Fruit fly (Drosophila melanogaster): ENCODE data around the gene CG7101.
A peak's percentile ranks its signal among the peaks of the same experiment; 100 is the strongest.

- TF ChIP-seq CG8478 (optimal IDR thresholded peaks at IDR 0.05): peak; percentile 82
- TF ChIP-seq Dll (optimal IDR thresholded peaks at IDR 0.05): no peak
- TF ChIP-seq pan (optimal IDR thresholded peaks at IDR 0.05): no peak
- no peak for TF ChIP-seq psq (optimal IDR thresholded peaks at IDR 0.05)
- TF ChIP-seq EcR (GFP tag; optimal IDR thresholded peaks at IDR 0.05): no peak
- no peak for TF ChIP-seq usp (GFP tag; optimal IDR thresholded peaks at IDR 0.05)
Measured at dm6 chrX:18863748-18864482, 33.5 kb downstream of the CG7101 start, which contains the start of the genes CG7326 and Dora.

Measured in whole organism.